Fruit fly (Drosophila melanogaster): Measurements from ENCODE around the gene trp.

Gene trp

DNA sequence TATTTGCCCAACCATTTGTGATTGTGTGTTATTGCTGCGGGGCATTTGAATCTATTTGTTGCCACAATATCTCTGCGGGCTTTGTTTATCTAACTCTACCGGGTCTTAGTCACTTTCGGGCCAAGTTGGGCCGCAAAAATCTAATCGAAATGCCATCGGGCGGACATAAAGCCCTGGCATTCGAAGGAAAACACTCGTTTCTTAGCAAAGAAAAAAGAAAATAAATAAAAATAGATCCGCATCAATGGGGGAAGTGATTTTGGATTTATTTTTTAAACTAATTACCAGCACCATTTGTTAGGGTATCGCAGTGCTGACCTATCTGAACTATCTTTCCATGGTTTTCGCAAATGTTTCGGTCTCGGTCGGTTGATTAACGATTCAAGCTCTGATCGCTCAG lies 21.5 kb downstream of the trp start:
- no peak for TF ChIP-seq CG34224 (GFP tag; IDR thresholded peaks at IDR 0.05; ENCODE audit: partially characterized antibody)
- TF ChIP-seq Hr39 (optimal IDR thresholded peaks at IDR 0.05): no peak
- TF ChIP-seq gem (tag; optimal IDR thresholded peaks at IDR 0.05): peak; percentile 23
- peak; percentile 56 for TF ChIP-seq slbo (GFP tag; IDR thresholded peaks at IDR 0.05)
- peak; percentile 25 for TF ChIP-seq sug (tag; optimal IDR thresholded peaks at IDR 0.05)
- peak; percentile 19; the same call in 1 of the 2 replicates for TF ChIP-seq NFAT (GFP tag; IDR thresholded peaks at IDR 0.05)
- peak; percentile 5 for TF ChIP-seq lilli (GFP tag; optimal IDR thresholded peaks at IDR 0.05)
- TF ChIP-seq CG7357 (GFP tag; IDR thresholded peaks at IDR 0.05): no peak
- TF ChIP-seq CG14965 (GFP tag; optimal IDR thresholded peaks at IDR 0.05; ENCODE audit: borderline replicate concordance): no peak
- peak; percentile 60; the same call in 1 of the 2 replicates for TF ChIP-seq Drgx (GFP tag; IDR thresholded peaks at IDR 0.05)
- TF ChIP-seq dysf (GFP tag; IDR thresholded peaks at IDR 0.05): peak; percentile 47; the same call in 1 of the 3 replicates
- TF ChIP-seq chinmo (GFP tag; IDR thresholded peaks at IDR 0.05; ENCODE audit: partially characterized antibody): 0 out of 4 replicates have a peak, but pooled peaks have one; percentile 34
- TF ChIP-seq CG32532 (GFP tag; IDR thresholded peaks at IDR 0.05): 0 out of 2 replicates have a peak, but pooled peaks have one; percentile 24
- peak; percentile 5 for TF ChIP-seq CG15269 (tag; optimal IDR thresholded peaks at IDR 0.05)
- TF ChIP-seq CG8765 (GFP tag; IDR thresholded peaks at IDR 0.05): no peak
- peak; percentile 34; the same call in 1 of the 2 replicates for TF ChIP-seq al (GFP tag; IDR thresholded peaks at IDR 0.05)
- 0 out of 2 replicates have a peak, but pooled peaks have one; percentile 10 for TF ChIP-seq esg (GFP tag; conservative IDR thresholded peaks at IDR 0.05)
- TF ChIP-seq Med (GFP tag): peak; percentile 83
- no peak for TF ChIP-seq tx (GFP tag; optimal IDR thresholded peaks at IDR 0.05)
- TF ChIP-seq C15 (GFP tag; IDR thresholded peaks at IDR 0.05): no peak
- TF ChIP-seq CG2120 (GFP tag; optimal IDR thresholded peaks at IDR 0.05): peak; percentile 53
- 0 out of 2 replicates have a peak, but pooled peaks have one; percentile 26 for TF ChIP-seq sob (GFP tag; IDR thresholded peaks at IDR 0.05)
- TF ChIP-seq Rfx (GFP tag; IDR thresholded peaks at IDR 0.05): peak; percentile 47; the same call in 1 of the 2 replicates
- peak; percentile 42; the same call in 2 of the 3 replicates for TF ChIP-seq row (GFP tag; IDR thresholded peaks at IDR 0.05)
- TF ChIP-seq salm (tag; optimal IDR thresholded peaks at IDR 0.05): no peak
- TF ChIP-seq slou (GFP tag; optimal IDR thresholded peaks at IDR 0.05): no peak
- TF ChIP-seq CG5953 (GFP tag; IDR thresholded peaks at IDR 0.05): no peak
- peak; percentile 65 for TF ChIP-seq CG9932 (GFP tag; IDR thresholded peaks at IDR 0.05)
- TF ChIP-seq hkb (optimal IDR thresholded peaks at IDR 0.05): no peak
- 0 out of 2 replicates have a peak, but pooled peaks have one; percentile 7 for TF ChIP-seq hkb (GFP tag; IDR thresholded peaks at IDR 0.05)
- peak; percentile 19 for TF ChIP-seq CG2678 (tag; optimal IDR thresholded peaks at IDR 0.05)
- TF ChIP-seq Atf6 (GFP tag; IDR thresholded peaks at IDR 0.05): peak; percentile 30; the same call in 1 of the 2 replicates

- TF ChIP-seq CG18599 (GFP tag; optimal IDR thresholded peaks at IDR 0.05) (peak; percentile 62), Max (GFP tag; optimal IDR thresholded peaks at IDR 0.05) (peak; percentile 2), CG9437 (GFP tag; optimal IDR thresholded peaks at IDR 0.05) (no peak), NC2α (GFP tag; optimal IDR thresholded peaks at IDR 0.05) (no peak), ems (GFP tag; optimal IDR thresholded peaks at IDR 0.05) (peak; percentile 26), Xrp1 (GFP tag; IDR thresholded peaks at IDR 0.05) (peak; percentile 40; the same call in 1 of the 2 replicates), psq (GFP tag; optimal IDR thresholded peaks at IDR 0.05) (no peak), CG7839 (tag; optimal IDR thresholded peaks at IDR 0.05) (peak; percentile 73), ac (GFP tag; optimal IDR thresholded peaks at IDR 0.05) (no peak), Neu2 (GFP tag; optimal IDR thresholded peaks at IDR 0.05; ENCODE audit: borderline replicate concordance) (no peak), insv (GFP tag; optimal IDR thresholded peaks at IDR 0.05) (no peak), CG7928 (GFP tag; optimal IDR thresholded peaks at IDR 0.05) (no peak), Oaz (GFP tag; IDR thresholded peaks at IDR 0.05) (0 out of 2 replicates have a peak, but pooled peaks have one; percentile 22), CG6791 (GFP tag; IDR thresholded peaks at IDR 0.05; ENCODE audit: partially characterized antibody) (no peak), Taf1 (GFP tag; IDR thresholded peaks at IDR 0.05) (peak; percentile 32; the same call in 1 of the 2 replicates), CG1832 (GFP tag; optimal IDR thresholded peaks at IDR 0.05) (no peak), Trl (optimal IDR thresholded peaks at IDR 0.05) (no peak), Trl (GFP tag; optimal IDR thresholded peaks at IDR 0.05) (peak; percentile 28), CG4360 (GFP tag; IDR thresholded peaks at IDR 0.05) (no peak), cad (GFP tag; optimal IDR thresholded peaks at IDR 0.05) (no peak), NC2β (GFP tag; optimal IDR thresholded peaks at IDR 0.05) (no peak), Ssrp (tag; optimal IDR thresholded peaks at IDR 0.05) (peak; percentile 36)
Measured at dm6 chr3R:29894393-29894792, 25.7 kb downstream of the trp start.
